Fruit fly (Drosophila melanogaster): ENCODE results near the gene CG31221.

CG31221 gene

dm6 chr3R:19412434-19412833, at the start of gene CG31221:
Gene CG31221, plus strand, starts transcription at chr3R:19412689.
- no peak for TF ChIP-seq CG17801 (GFP tag; optimal IDR thresholded peaks at IDR 0.05; ENCODE audit: partially characterized antibody)

- no peak for TF ChIP-seq CG17801 (GFP tag; optimal IDR thresholded peaks at IDR 0.05; ENCODE audit: partially characterized antibody)
Observed at dm6 chr3R:19362879-19363278, 49.6 kb upstream of the CG31221 start.

dm6 chr3R:19369060-19369459, 43.4 kb upstream of the CG31221 start:
- no peak for TF ChIP-seq CG17801 (GFP tag; optimal IDR thresholded peaks at IDR 0.05; ENCODE audit: partially characterized antibody)

- no peak for TF ChIP-seq CG17801 (GFP tag; optimal IDR thresholded peaks at IDR 0.05; ENCODE audit: partially characterized antibody)
Observed at dm6 chr3R:19370693-19371092, 41.8 kb upstream of the CG31221 start.

dm6 chr3R:19374689-19375088, 37.8 kb upstream of the CG31221 start, which contains the start of gene CG3581:
Gene CG3581, minus strand, starts transcription at chr3R:19374789.
- no peak for TF ChIP-seq CG17801 (GFP tag; optimal IDR thresholded peaks at IDR 0.05; ENCODE audit: partially characterized antibody)

- TF ChIP-seq CG17801 (GFP tag; optimal IDR thresholded peaks at IDR 0.05; ENCODE audit: partially characterized antibody), result no peak
Observed at dm6 chr3R:19375923-19376322, 36.6 kb upstream of the CG31221 start, which contains the start of gene CG31404. Gene CG31404, minus strand, starts transcription at chr3R:19376023.

dm6 chr3R:19377125-19377524, 35.4 kb upstream of the CG31221 start, which contains the start of gene CG31245:
Gene CG31245, minus strand, starts transcription at chr3R:19377225.
- no peak for TF ChIP-seq CG17801 (GFP tag; optimal IDR thresholded peaks at IDR 0.05; ENCODE audit: partially characterized antibody)

dm6 chr3R:19383298-19383697, 29.2 kb upstream of the CG31221 start:
- no peak for TF ChIP-seq CG17801 (GFP tag; optimal IDR thresholded peaks at IDR 0.05; ENCODE audit: partially characterized antibody)

dm6 chr3R:19387608-19388007, 24.9 kb upstream of the CG31221 start, which contains the start of gene CG3734:
Gene CG3734, plus strand, starts transcription at chr3R:19387861.
- TF ChIP-seq CG17801 (GFP tag; optimal IDR thresholded peaks at IDR 0.05; ENCODE audit: partially characterized antibody), result no peak

dm6 chr3R:19389919-19390318, 22.6 kb upstream of the CG31221 start, which contains the start of gene CG18493:
Gene CG18493, plus strand, starts transcription at chr3R:19390270.
- TF ChIP-seq CG17801 (GFP tag; optimal IDR thresholded peaks at IDR 0.05; ENCODE audit: partially characterized antibody), result no peak

- no peak for TF ChIP-seq CG17801 (GFP tag; optimal IDR thresholded peaks at IDR 0.05; ENCODE audit: partially characterized antibody)
Observed at dm6 chr3R:19393060-19393459, 19.4 kb upstream of the CG31221 start, which contains the start of gene CG3739. Gene CG3739, plus strand, starts transcription at chr3R:19393360.

- TF ChIP-seq CG17801 (GFP tag; optimal IDR thresholded peaks at IDR 0.05; ENCODE audit: partially characterized antibody), result no peak
Observed at dm6 chr3R:19398467-19398866, 14.0 kb upstream of the CG31221 start, which contains the start of gene CG31244. Gene CG31244, minus strand, starts transcription at chr3R:19398567.

dm6 chr3R:19403096-19403515, 9.4 kb upstream of the CG31221 start, which contains the start of the genes Ino80 and Aptx:
Gene Ino80, minus strand, starts transcription at chr3R:19403153.
Gene Aptx, plus strand, starts transcription at chr3R:19403455.
- peak; percentile 93 for TF ChIP-seq CG17801 (GFP tag; optimal IDR thresholded peaks at IDR 0.05; ENCODE audit: partially characterized antibody)

- no peak for TF ChIP-seq CG17801 (GFP tag; optimal IDR thresholded peaks at IDR 0.05; ENCODE audit: partially characterized antibody)
Observed at dm6 chr3R:19404296-19404695, 8.2 kb upstream of the CG31221 start.

- TF ChIP-seq CG17801 (GFP tag; optimal IDR thresholded peaks at IDR 0.05; ENCODE audit: partially characterized antibody), result no peak
Observed at dm6 chr3R:19406852-19407251, 5.6 kb upstream of the CG31221 start.

- TF ChIP-seq CG17801 (GFP tag; optimal IDR thresholded peaks at IDR 0.05; ENCODE audit: partially characterized antibody), result no peak
Observed at dm6 chr3R:19408573-19408972, 3.9 kb upstream of the CG31221 start, which contains the start of gene CG11626. Gene CG11626, plus strand, starts transcription at chr3R:19408873.

dm6 chr3R:19411371-19411770, 1.1 kb upstream of the CG31221 start:
- TF ChIP-seq CG17801 (GFP tag; optimal IDR thresholded peaks at IDR 0.05; ENCODE audit: partially characterized antibody), result no peak
